Fruit fly (Drosophila melanogaster) whole organism, embryonic: ENCODE results near the gene Gr5a.

Source experiments
- Abd-B ChIP-seq: fragments of 200-800 bp; sonication (Bioruptor generic); optimal IDR thresholded peaks from 2 replicates; lab custom pipeline; 2018; ENCODE audit warnings: missing biosample characterization, mild to moderate bottlenecking, missing genetic modification characterization, moderate library complexity
- Atf-2 ChIP-seq: fragments of 200-800 bp; sonication (Bioruptor generic); optimal IDR thresholded peaks from 2 replicates; lab custom pipeline; 2016; ENCODE audit warnings: missing biosample characterization, missing genetic modification characterization
- B-H1 ChIP-seq: fragments of 200-800 bp; sonication (Bioruptor generic); IDR thresholded peaks from 3 replicates; pipeline ENCODE4 v1.3.6; 2022; ENCODE audit warnings: missing biosample characterization, missing genetic modification characterization
- BtbVII ChIP-seq: fragments of 200-800 bp; sonication (Bioruptor generic); optimal IDR thresholded peaks from 3 replicates; lab custom pipeline; 2017; ENCODE audit warnings: missing biosample characterization, mild to moderate bottlenecking, missing genetic modification characterization
- Bteb2 ChIP-seq: fragments of 200-800 bp; sonication (Bioruptor generic); optimal IDR thresholded peaks from 2 replicates; lab custom pipeline; 2016; ENCODE audit warnings: missing biosample characterization, missing genetic modification characterization
- C15 ChIP-seq: fragments of 200-800 bp; sonication (Bioruptor generic); IDR thresholded peaks from 3 replicates; pipeline ENCODE4 v1.3.6; 2022; ENCODE audit warnings: missing biosample characterization, missing genetic modification characterization
- CG11695 ChIP-seq: fragments of 200-800 bp; sonication (Bioruptor generic); IDR thresholded peaks from 3 replicates; pipeline ENCODE4 v1.3.6; 2022; ENCODE audit warnings: missing biosample characterization, missing genetic modification characterization
- CG13123 ChIP-seq: fragments of 200-800 bp; sonication (Bioruptor generic); optimal IDR thresholded peaks from 2 replicates; lab custom pipeline; 2016; ENCODE audit warnings: missing biosample characterization, missing genetic modification characterization
- CG13287 ChIP-seq: fragments of 200-800 bp; sonication (Bioruptor generic); IDR thresholded peaks from 2 replicates; pipeline ENCODE4 v1.3.6; 2022; ENCODE audit warnings: missing biosample characterization, missing genetic modification characterization; ENCODE audit not compliant: partially characterized antibody
- CG14014 ChIP-seq: fragments of 200-800 bp; sonication (Bioruptor generic); IDR thresholded peaks from 2 replicates; pipeline ENCODE4 v1.3.6; 2022; ENCODE audit warnings: missing biosample characterization, missing genetic modification characterization
- CG14965 ChIP-seq: fragments of 200-800 bp; sonication (Bioruptor generic); optimal IDR thresholded peaks from 2 replicates; lab custom pipeline; 2016; ENCODE audit warnings: missing biosample characterization, missing genetic modification characterization, borderline replicate concordance
- CG1529 ChIP-seq: fragments of 200-800 bp; sonication (Bioruptor generic); optimal IDR thresholded peaks from 3 replicates; lab custom pipeline; 2018; ENCODE audit warnings: missing biosample characterization, missing genetic modification characterization
- CG1647 ChIP-seq: fragments of 200-800 bp; sonication (Bioruptor generic); optimal IDR thresholded peaks from 3 replicates; lab custom pipeline; 2016; ENCODE audit warnings: missing biosample characterization, missing genetic modification characterization
- CG17612 ChIP-seq: fragments of 200-800 bp; sonication (Bioruptor generic); IDR thresholded peaks from 2 replicates; pipeline ENCODE4 v1.3.6; 2022; ENCODE audit warnings: missing biosample characterization, missing genetic modification characterization
- CG18476 ChIP-seq: fragments of 200-800 bp; sonication (Bioruptor generic); optimal IDR thresholded peaks from 2 replicates; lab custom pipeline; 2016; ENCODE audit warnings: missing biosample characterization, mild to moderate bottlenecking, missing genetic modification characterization
- CG2116 ChIP-seq: fragments of 200-800 bp; sonication (Bioruptor generic); optimal IDR thresholded peaks from 3 replicates; lab custom pipeline; 2018; ENCODE audit warnings: missing biosample characterization, mild to moderate bottlenecking, missing genetic modification characterization
- CG31224 ChIP-seq: fragments of 200-800 bp; sonication (Bioruptor generic); IDR thresholded peaks from 2 replicates; pipeline ENCODE4 v1.3.6; 2022; ENCODE audit warnings: missing biosample characterization, missing genetic modification characterization
- CG3995 ChIP-seq: fragments of 200-800 bp; sonication (Bioruptor generic); optimal IDR thresholded peaks from 3 replicates; lab custom pipeline; 2016; ENCODE audit warnings: missing biosample characterization, missing genetic modification characterization
- CG42726 ChIP-seq: fragments of 200-800 bp; sonication (Bioruptor generic); IDR thresholded peaks from 2 replicates; pipeline ENCODE4 v1.3.6; 2022; ENCODE audit warnings: missing biosample characterization, missing genetic modification characterization; ENCODE audit not compliant: partially characterized antibody
- CG6683 ChIP-seq: fragments of 200-800 bp; sonication (Bioruptor generic); optimal IDR thresholded peaks from 2 replicates; lab custom pipeline; 2017; ENCODE audit warnings: missing biosample characterization, mild to moderate bottlenecking, missing genetic modification characterization, missing genetic modification reagents
- CG6791 ChIP-seq: fragments of 200-800 bp; sonication (Bioruptor generic); IDR thresholded peaks from 3 replicates; pipeline ENCODE4 v1.3.6; 2022; ENCODE audit warnings: missing biosample characterization, missing genetic modification characterization; ENCODE audit not compliant: partially characterized antibody
- CG7271 ChIP-seq: fragments of 200-800 bp; sonication (Bioruptor generic); optimal IDR thresholded peaks from 2 replicates; lab custom pipeline; 2018; ENCODE audit warnings: missing biosample characterization, mild to moderate bottlenecking, missing genetic modification characterization, moderate library complexity
- CG7357 ChIP-seq: fragments of 200-800 bp; sonication (Bioruptor generic); IDR thresholded peaks from 3 replicates; pipeline ENCODE4 v1.3.6; 2022; ENCODE audit warnings: missing biosample characterization, missing genetic modification characterization
- CG7372 ChIP-seq: fragments of 200-800 bp; sonication (Bioruptor generic); IDR thresholded peaks from 2 replicates; pipeline ENCODE4 v1.3.6; 2022; ENCODE audit warnings: missing biosample characterization, missing genetic modification characterization
- CG7839 ChIP-seq: fragments of 200-800 bp; sonication (Bioruptor generic); optimal IDR thresholded peaks from 3 replicates; lab custom pipeline; 2018; ENCODE audit warnings: missing biosample characterization, mild to moderate bottlenecking, missing genetic modification characterization, moderate library complexity
- CG8089 ChIP-seq: fragments of 200-800 bp; sonication (Bioruptor generic); optimal IDR thresholded peaks from 3 replicates; lab custom pipeline; 2016; ENCODE audit warnings: missing biosample characterization, missing genetic modification characterization
- CG9215 ChIP-seq: fragments of 200-800 bp; sonication (Bioruptor generic); IDR thresholded peaks from 2 replicates; pipeline ENCODE4 v1.3.6; 2022; ENCODE audit warnings: missing biosample characterization, missing genetic modification characterization
- Dbx ChIP-seq: fragments of 200-800 bp; sonication (Bioruptor generic); IDR thresholded peaks from 3 replicates; pipeline ENCODE4 v1.3.6; 2022; ENCODE audit warnings: missing biosample characterization, missing genetic modification characterization
- Dll ChIP-seq: fragments of 200-800 bp; sonication (Bioruptor generic); IDR thresholded peaks from 4 replicates; pipeline ENCODE4 v1.3.6; 2022; ENCODE audit warnings: missing biosample characterization, missing genetic modification characterization; ENCODE audit not compliant: partially characterized antibody
- Dref ChIP-seq: fragments of 200-800 bp; sonication (Bioruptor generic); IDR thresholded peaks from 2 replicates; pipeline ENCODE4 v1.3.6; 2022; ENCODE audit warnings: missing biosample characterization, missing genetic modification characterization
- Gug ChIP-seq: fragments of 200-800 bp; sonication (Bioruptor generic); IDR thresholded peaks from 4 replicates; pipeline ENCODE4 v1.3.6; 2022; ENCODE audit warnings: missing biosample characterization, missing genetic modification characterization
- HLH4C ChIP-seq: fragments of 200-800 bp; sonication (Bioruptor generic); IDR thresholded peaks from 3 replicates; pipeline ENCODE4 v1.3.6; 2022; ENCODE audit warnings: missing biosample characterization, missing genetic modification characterization; ENCODE audit not compliant: partially characterized antibody
- Hand ChIP-seq: fragments of 200-800 bp; sonication (Bioruptor generic); optimal IDR thresholded peaks from 2 replicates; lab custom pipeline; 2017; ENCODE audit warnings: mild to moderate bottlenecking, missing biosample characterization, missing genetic modification reagents, missing genetic modification characterization
- NC2β ChIP-seq: fragments of 200-800 bp; sonication (Bioruptor generic); optimal IDR thresholded peaks from 2 replicates; lab custom pipeline; 2016; ENCODE audit warnings: missing biosample characterization, missing genetic modification characterization
- Pdp1 ChIP-seq, 2 experiments: fragments of 200-800 bp; sonication (Bioruptor generic); optimal IDR thresholded peaks; 3 replicates each; lab custom pipeline; 2016; ENCODE audit warnings: missing biosample characterization in 2 of 2, missing genetic modification characterization in 2 of 2, mild to moderate bottlenecking in 1 of 2, moderate library complexity in 1 of 2
- Ravus ChIP-seq: fragments of 200-800 bp; sonication (Bioruptor generic); IDR thresholded peaks from 2 replicates; pipeline ENCODE4 v1.3.6; 2022; ENCODE audit warnings: missing biosample characterization, missing genetic modification characterization
- Scr ChIP-seq: fragments of 200-800 bp; sonication (Bioruptor generic); IDR thresholded peaks from 2 replicates; pipeline ENCODE4 v1.3.6; 2022; ENCODE audit warnings: missing biosample characterization, missing genetic modification characterization; ENCODE audit not compliant: partially characterized antibody
- ato ChIP-seq: fragments of 200-800 bp; sonication (Bioruptor generic); IDR thresholded peaks from 2 replicates; pipeline ENCODE4 v1.3.6; 2022; ENCODE audit warnings: missing biosample characterization, missing genetic modification characterization; ENCODE audit not compliant: partially characterized antibody
- emc ChIP-seq: fragments of 200-800 bp; sonication (Bioruptor generic); optimal IDR thresholded peaks from 2 replicates; lab custom pipeline; 2016; ENCODE audit warnings: missing biosample characterization, missing genetic modification characterization
- exex ChIP-seq: fragments of 200-800 bp; sonication (Bioruptor generic); optimal IDR thresholded peaks from 4 replicates; lab custom pipeline; 2018; ENCODE audit warnings: missing biosample characterization, mild to moderate bottlenecking, missing genetic modification characterization, moderate library complexity
- gfzf ChIP-seq: fragments of 200-800 bp; sonication (Bioruptor generic); optimal IDR thresholded peaks from 2 replicates; lab custom pipeline; 2016; ENCODE audit warnings: missing biosample characterization, mild to moderate bottlenecking, missing genetic modification characterization, moderate library complexity
- knrl ChIP-seq: fragments of 200-800 bp; sonication (Bioruptor generic); IDR thresholded peaks from 3 replicates; pipeline ENCODE4 v1.3.6; 2022; ENCODE audit warnings: missing biosample characterization, missing genetic modification characterization; ENCODE audit not compliant: partially characterized antibody
- luna ChIP-seq: fragments of 200-800 bp; sonication (Bioruptor generic); optimal IDR thresholded peaks from 2 replicates; lab custom pipeline; 2016; ENCODE audit warnings: missing biosample characterization, missing genetic modification characterization
- peb ChIP-seq: fragments of 200-800 bp; sonication (Bioruptor generic); IDR thresholded peaks from 2 replicates; pipeline ENCODE4 v1.3.6; 2022; ENCODE audit warnings: missing biosample characterization, missing genetic modification characterization
- phol ChIP-seq: fragments of 200-800 bp; sonication (Bioruptor generic); optimal IDR thresholded peaks from 3 replicates; lab custom pipeline; 2018; ENCODE audit warnings: missing biosample characterization, mild to moderate bottlenecking, missing genetic modification characterization, moderate library complexity
- pnt ChIP-seq: fragments of 200-800 bp; sonication (Bioruptor generic); optimal IDR thresholded peaks from 3 replicates; lab custom pipeline; 2016; ENCODE audit warnings: missing biosample characterization, missing genetic modification characterization
- rib ChIP-seq: fragments of 200-800 bp; sonication (Bioruptor generic); IDR thresholded peaks from 2 replicates; pipeline ENCODE4 v1.3.6; 2022; ENCODE audit warnings: missing biosample characterization, missing genetic modification characterization
- sens ChIP-seq: fragments of 200-800 bp; sonication (Bioruptor generic); peaks from one replicate; lab custom pipeline; 2016; ENCODE audit warnings: missing biosample characterization, missing genetic modification characterization
- tup ChIP-seq: fragments of 200-800 bp; sonication (Bioruptor generic); optimal IDR thresholded peaks from 2 replicates; lab custom pipeline; 2016; ENCODE audit warnings: missing biosample characterization, mild to moderate bottlenecking, missing genetic modification characterization, moderate library complexity
- tx ChIP-seq: fragments of 200-800 bp; sonication (Bioruptor generic); optimal IDR thresholded peaks from 2 replicates; lab custom pipeline; 2016; ENCODE audit warnings: missing biosample characterization, missing genetic modification characterization

Gene Gr5a

DNA sequence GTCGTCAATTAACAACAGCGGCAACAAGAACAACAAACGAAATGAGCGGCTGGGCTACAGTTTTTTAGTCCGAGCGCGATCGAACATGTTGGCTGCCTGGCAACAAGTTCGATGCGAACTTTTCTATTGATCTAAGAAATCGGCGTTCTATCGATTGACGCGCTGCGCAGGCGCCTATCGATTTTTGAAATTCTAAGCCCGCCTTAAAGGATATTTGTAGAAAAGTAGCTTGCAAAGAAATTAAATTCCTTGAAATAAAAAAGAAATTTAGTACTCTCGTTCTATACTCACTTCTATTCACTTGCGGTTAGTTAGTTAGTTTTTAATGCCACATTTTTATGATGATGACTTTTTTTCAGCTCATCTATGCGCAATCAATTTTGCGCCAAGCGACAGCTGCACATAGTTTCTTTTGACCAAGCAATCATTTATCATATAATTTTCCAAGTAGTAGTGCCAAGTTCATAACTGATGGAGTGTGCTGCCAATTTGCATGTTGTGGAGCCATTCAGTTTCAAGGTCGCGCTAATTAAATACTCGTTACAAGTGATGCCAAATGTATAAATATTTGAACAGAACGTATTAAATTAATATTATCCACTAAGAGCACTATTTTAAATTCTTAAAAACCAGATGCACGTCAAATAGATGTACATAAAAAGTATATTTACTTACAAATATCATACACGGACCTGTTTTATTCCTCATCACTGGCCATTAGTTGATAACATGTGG lies at the start of gene Gr5a, which contains the start of gene Tre1 (continued):
- TF ChIP-seq CG11695 (GFP tag; lab: Robert Waterston, UW) (no peak), C15 (GFP tag; lab: Robert Waterston, UW) (no peak), BtbVII (GFP tag; lab: Kevin White, UChicago) (no peak), tup (GFP tag; lab: Kevin White, UChicago) (no peak), CG31224 (no peak), CG1647 (GFP tag; lab: Kevin White, UChicago) (no peak), Dll (GFP tag; lab: Robert Waterston, UW) (peak; percentile 37; the same call in 1 of the 4 replicates), Dref (GFP tag; lab: Robert Waterston, UW) (peak; percentile 51), ato (GFP tag; lab: Robert Waterston, UW) (peak; percentile 42; the same call in 1 of the 2 replicates), HLH4C (peak; percentile 41; the same call in 1 of the 3 replicates), Pdp1 (GFP tag; optimal IDR thresholded peaks at IDR 0.05; lab: Kevin White, UChicago) (no peak), luna (GFP tag; lab: Kevin White, UChicago) (no peak), rib (no peak), CG3995 (GFP tag; lab: Kevin White, UChicago) (no peak), CG6791 (GFP tag; lab: Robert Waterston, UW) (no peak; the same call in 2 of the 3 replicates), CG6683 (GFP tag; lab: Kevin White, UChicago) (no peak), CG8089 (GFP tag; lab: Kevin White, UChicago) (no peak), B-H1 (GFP tag; lab: Robert Waterston, UW) (no peak), Ravus (GFP tag; lab: Robert Waterston, UW) (no peak), CG7372 (no peak), CG9215 (GFP tag; lab: Robert Waterston, UW) (no peak), CG13287 (GFP tag; lab: Robert Waterston, UW) (peak; percentile 30; the same call in 1 of the 2 replicates), CG17612 (GFP tag; lab: Robert Waterston, UW) (no peak), CG14965 (no peak), Gug (no peak), knrl (GFP tag; lab: Robert Waterston, UW) (no peak), sens (GFP tag; lab: Kevin White, UChicago) (no peak), pnt (GFP tag; lab: Kevin White, UChicago) (no peak), Hand (no peak), CG1529 (GFP tag; lab: Kevin White, UChicago) (no peak), CG7839 (no peak), Scr (peak; percentile 44; the same call in 1 of the 2 replicates), Abd-B (GFP tag; lab: Kevin White, UChicago) (no peak), CG13123 (GFP tag; lab: Kevin White, UChicago) (no peak), gfzf (GFP tag; lab: Kevin White, UChicago) (no peak), NC2β (GFP tag; lab: Kevin White, UChicago) (no peak), CG7271 (tag; lab: Kevin White, UChicago) (peak; percentile 10), exex (tag; lab: Kevin White, UChicago) (no peak), CG2116 (peak; percentile 7), Bteb2 (GFP tag; lab: Kevin White, UChicago) (no peak), phol (tag; lab: Kevin White, UChicago) (no peak), peb (GFP tag; lab: Robert Waterston, UW) (no peak), emc (GFP tag; lab: Kevin White, UChicago) (no peak), CG14014 (GFP tag; lab: Robert Waterston, UW) (no peak), CG18476 (no peak), Dbx (GFP tag; lab: Robert Waterston, UW) (no peak), CG42726 (no peak), tx (GFP tag; lab: Kevin White, UChicago) (no peak), Atf-2 (GFP tag; lab: Kevin White, UChicago) (no peak), CG7357 (GFP tag; lab: Robert Waterston, UW) (no peak)
